Worm (Caenorhabditis elegans) whole organism, L4 larva: ENCODE data around the gene F09C6.3.

Source experiments
- unc-39 ChIP-seq: sonication (generic microtip); optimal IDR thresholded peaks from 2 replicates; lab custom pipeline; 2017; ENCODE audit warnings: missing biosample characterization, missing genetic modification characterization
- ztf-11 ChIP-seq: fragments of 150-350 bp; optimal IDR thresholded peaks from 2 replicates; lab custom pipeline; 2014; ENCODE audit warnings: missing biosample characterization, missing genetic modification characterization

ce11 chrV:16918378-16918777, 38.4 kb upstream of the F09C6.3 start, which contains the start of the genes fbxa-206 and Y102A5C.2:
- no peak for TF ChIP-seq unc-39
- no peak for TF ChIP-seq ztf-11
